Worm (Caenorhabditis elegans) whole organism, L1 larva: ENCODE data around the gene ZC317.2.

Experiments used
- ama-1 ChIP-seq: fragments of 150-350 bp; optimal IDR thresholded peaks from 2 replicates; lab custom pipeline; 2014
- fkh-8 ChIP-seq: sonication (generic microtip); optimal IDR thresholded peaks from 2 replicates; lab custom pipeline; 2016; ENCODE audit warnings: mild to moderate bottlenecking, missing genetic modification characterization, missing compliant biosample characterization
- jun-1 ChIP-seq: fragments of 150-350 bp; optimal IDR thresholded peaks from 2 replicates; lab custom pipeline; 2014; ENCODE audit warnings: missing biosample characterization, missing genetic modification reagents, missing genetic modification characterization
- lin-13 ChIP-seq: fragments of 150-350 bp; optimal IDR thresholded peaks from 2 replicates; lab custom pipeline; 2014; ENCODE audit warnings: missing biosample characterization, missing genetic modification reagents, missing genetic modification characterization
- lin-14 ChIP-seq: fragments of 200-800 bp; sonication (Bioruptor generic); optimal IDR thresholded peaks from 2 replicates; lab custom pipeline; 2018; ENCODE audit warnings: mild to moderate bottlenecking, missing genetic modification characterization, moderate library complexity, missing compliant biosample characterization
- lin-15B ChIP-seq: fragments of 150-350 bp; sonication (generic microtip); optimal IDR thresholded peaks from 3 replicates; lab custom pipeline; 2014; ENCODE audit warnings: missing biosample characterization, missing genetic modification characterization
- lin-39 ChIP-seq: fragments of 150-350 bp; optimal IDR thresholded peaks from 2 replicates; lab custom pipeline; 2014; ENCODE audit warnings: missing biosample characterization, missing genetic modification reagents, missing genetic modification characterization
- nhr-12 ChIP-seq: sonication (generic microtip); optimal IDR thresholded peaks from 2 replicates; lab custom pipeline; 2017; ENCODE audit warnings: missing biosample characterization, missing genetic modification characterization
- nhr-237 ChIP-seq: fragments of 150-350 bp; optimal IDR thresholded peaks from 2 replicates; lab custom pipeline; 2014; ENCODE audit warnings: missing biosample characterization, missing genetic modification characterization
- nhr-28 ChIP-seq: fragments of 150-350 bp; optimal IDR thresholded peaks from 2 replicates; lab custom pipeline; 2014; ENCODE audit warnings: missing biosample characterization, missing genetic modification characterization
- nhr-90 ChIP-seq: sonication (generic microtip); optimal IDR thresholded peaks from 2 replicates; lab custom pipeline; 2016; ENCODE audit warnings: mild to moderate bottlenecking, missing genetic modification characterization, missing compliant biosample characterization; ENCODE audit not compliant: poor library complexity
- unc-62 ChIP-seq: fragments of 150-350 bp; optimal IDR thresholded peaks from 2 replicates; lab custom pipeline; 2014; ENCODE audit warnings: missing biosample characterization, missing genetic modification reagents, missing genetic modification characterization

DNA sequence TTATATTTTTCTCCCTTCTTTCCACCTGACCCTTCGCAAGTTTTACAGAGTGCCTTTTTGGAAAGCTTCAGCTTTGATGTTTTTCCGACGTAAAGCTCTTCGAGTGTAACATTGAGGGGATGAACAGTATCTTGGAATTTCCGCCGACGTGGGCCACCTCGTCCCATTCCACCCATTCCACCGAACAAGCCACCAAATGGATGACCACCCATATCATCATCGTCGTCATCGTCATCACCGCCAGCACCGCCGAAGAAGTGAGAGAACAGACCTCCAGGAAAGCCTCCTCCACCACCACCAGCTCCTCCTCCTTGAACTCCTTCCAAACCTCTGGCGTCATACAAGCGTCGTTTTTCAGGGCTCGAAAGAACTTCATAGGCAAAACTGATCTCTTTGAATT, 44.4 kb downstream of the ZC317.2 start:
- TF ChIP-seq nhr-90 (tag; lab: Kevin White, UChicago) (no peak), lin-15B (tag; lab: Kevin White, UChicago) (no peak), jun-1 (tag; lab: Kevin White, UChicago) (no peak), nhr-12 (tag; lab: Kevin White, UChicago) (no peak), lin-39 (tag; lab: Kevin White, UChicago) (no peak), lin-14 (GFP tag; lab: Kevin White, UChicago) (no peak), lin-13 (GFP tag; lab: Kevin White, UChicago) (no peak), nhr-237 (no peak), unc-62 (no peak), ama-1 (lab: Kevin White, UChicago) (no peak), fkh-8 (tag; lab: Kevin White, UChicago) (no peak), nhr-28 (tag; lab: Kevin White, UChicago) (no peak)
